Worm (Caenorhabditis elegans): ENCODE measurements around the gene F54B3.4.

F54B3.4 gene

ce11 chrII:10220631-10221030 lies 50.4 kb downstream of the F54B3.4 start:
- no peak for TF ChIP-seq unc-62 (GFP tag; optimal IDR thresholded peaks at IDR 0.05)
